Fruit fly (Drosophila melanogaster) Kc167 (cell line): ENCODE measurements around the gene Ssl2.

ENCODE experiments used
- Myc ChIP-seq: fragments of >200 bp; optimal IDR thresholded peaks from 2 replicates; lab custom pipeline; 2017; ENCODE audit warnings: missing external identifiers
- psq ChIP-seq: fragments of >200 bp; optimal IDR thresholded peaks from 2 replicates; lab custom pipeline; 2017; ENCODE audit warnings: missing external identifiers
- ttk ChIP-seq: sonication (Bioruptor generic); optimal IDR thresholded peaks from 2 replicates; lab custom pipeline; 2017; ENCODE audit warnings: missing external identifiers

DNA sequence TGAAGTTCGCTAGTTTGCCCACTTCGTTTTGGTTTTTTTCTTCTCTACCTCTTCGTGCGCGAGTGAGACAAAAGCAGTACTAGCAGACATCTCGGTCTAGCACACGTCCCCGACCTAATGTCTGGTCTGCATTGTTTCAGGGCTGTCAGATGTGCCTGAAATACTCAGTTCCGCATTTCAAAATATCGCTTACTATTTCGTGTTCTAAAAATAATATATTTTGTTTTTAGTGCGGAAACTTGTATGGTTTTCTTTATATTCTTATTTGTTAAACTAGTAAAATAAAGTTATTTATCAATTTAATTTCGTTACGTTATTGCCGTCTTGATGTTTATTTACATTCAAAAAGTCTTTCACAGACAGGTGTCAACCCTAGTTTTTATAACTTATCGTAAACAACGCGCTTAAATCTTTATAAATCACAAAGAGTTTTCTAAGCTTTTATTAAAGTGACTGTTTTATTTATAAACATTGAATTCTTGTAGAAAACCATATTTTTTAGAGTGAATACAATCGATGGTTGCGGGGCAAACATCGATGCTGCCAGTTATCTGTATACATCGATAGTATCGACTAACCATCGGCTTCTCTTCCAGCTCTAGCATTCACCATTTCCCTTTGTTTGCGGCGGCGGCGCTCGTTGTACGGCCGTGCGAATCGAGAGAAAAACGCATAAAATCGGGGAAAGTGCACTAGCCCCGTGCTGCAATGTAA, 30.9 kb upstream of the Ssl2 start:
- TF ChIP-seq ttk (lab: Kevin White, UChicago) (no peak), Myc (lab: Kevin White, UChicago) (no peak), psq (lab: Kevin White, UChicago) (no peak)
